Worm (Caenorhabditis elegans) whole organism, late embryonic: ENCODE measurements around the gene galt-1.

Experiments
- F13H6.1 ChIP-seq: sonication (generic microtip); optimal IDR thresholded peaks from 2 replicates; lab custom pipeline; 2016; ENCODE audit warnings: missing genetic modification characterization, missing compliant biosample characterization
- K09A11.1 ChIP-seq: sonication (generic microtip); optimal IDR thresholded peaks from 2 replicates; lab custom pipeline; 2017; ENCODE audit warnings: antibody characterized with exemption, mild to moderate bottlenecking, missing genetic modification characterization, missing compliant biosample characterization; ENCODE audit not compliant: insufficient read depth
- ceh-14 ChIP-seq: sonication (generic microtip); optimal IDR thresholded peaks from 2 replicates; lab custom pipeline; 2016; ENCODE audit warnings: missing genotype, missing genetic modification characterization, missing compliant biosample characterization
- ceh-19 ChIP-seq: fragments of 200-800 bp; sonication (Bioruptor generic); optimal IDR thresholded peaks from 2 replicates; lab custom pipeline; 2018; ENCODE audit warnings: mild to moderate bottlenecking, missing genetic modification characterization, missing compliant biosample characterization
- ceh-2 ChIP-seq: sonication (generic microtip); optimal IDR thresholded peaks from 2 replicates; lab custom pipeline; 2016; ENCODE audit warnings: missing genotype, missing genetic modification characterization, missing compliant biosample characterization
- ceh-22 ChIP-seq: sonication (generic microtip); optimal IDR thresholded peaks from 2 replicates; lab custom pipeline; 2017; ENCODE audit warnings: missing biosample characterization, missing genetic modification characterization
- ceh-34 ChIP-seq: sonication (generic microtip); optimal IDR thresholded peaks from 2 replicates; lab custom pipeline; 2016; ENCODE audit warnings: mild to moderate bottlenecking, missing genetic modification characterization, missing compliant biosample characterization
- ceh-45 ChIP-seq: fragments of 200-800 bp; sonication (Bioruptor generic); IDR thresholded peaks from 2 replicates; pipeline ENCODE4 v1.3.6; 2022; ENCODE audit warnings: missing genetic modification reagents, missing genetic modification characterization, missing compliant biosample characterization
- ceh-48 ChIP-seq: sonication (generic microtip); optimal IDR thresholded peaks from 2 replicates; lab custom pipeline; 2016; ENCODE audit warnings: missing genetic modification characterization, inconsistent platforms, missing compliant biosample characterization
- che-1 ChIP-seq: sonication (generic microtip); optimal IDR thresholded peaks from 2 replicates; lab custom pipeline; 2016; ENCODE audit warnings: mild to moderate bottlenecking, missing genetic modification characterization, missing compliant biosample characterization
- dve-1 ChIP-seq: sonication (generic microtip); optimal IDR thresholded peaks from 2 replicates; lab custom pipeline; 2017; ENCODE audit warnings: antibody characterized with exemption, mild to moderate bottlenecking, missing genetic modification characterization, missing compliant biosample characterization
- elt-2 ChIP-seq: sonication (generic microtip); optimal IDR thresholded peaks from 2 replicates; lab custom pipeline; 2016; ENCODE audit warnings: missing genetic modification reagents, missing genetic modification characterization, missing compliant biosample characterization
- elt-4 ChIP-seq: sonication (generic microtip); optimal IDR thresholded peaks from 2 replicates; lab custom pipeline; 2016; ENCODE audit warnings: missing genetic modification characterization, missing compliant biosample characterization
- ets-4 ChIP-seq: sonication (generic microtip); optimal IDR thresholded peaks from 2 replicates; lab custom pipeline; 2016; ENCODE audit warnings: missing genetic modification characterization, missing compliant biosample characterization
- fax-1 ChIP-seq: sonication (generic microtip); optimal IDR thresholded peaks from 2 replicates; lab custom pipeline; 2016; ENCODE audit warnings: missing genotype, missing genetic modification characterization, missing compliant biosample characterization
- fkh-10 ChIP-seq: fragments of 150-350 bp; optimal IDR thresholded peaks from 2 replicates; lab custom pipeline; 2014; ENCODE audit warnings: missing biosample characterization, missing genetic modification reagents, missing genetic modification characterization
- fkh-6 ChIP-seq: sonication (generic microtip); optimal IDR thresholded peaks from 2 replicates; lab custom pipeline; 2016; ENCODE audit warnings: missing genetic modification characterization, missing compliant biosample characterization
- gmeb-2 ChIP-seq: sonication (generic microtip); optimal IDR thresholded peaks from 2 replicates; lab custom pipeline; 2016; ENCODE audit warnings: missing genetic modification characterization, inconsistent platforms, missing compliant biosample characterization
- hlh-15 ChIP-seq: sonication (generic microtip); optimal IDR thresholded peaks from 2 replicates; lab custom pipeline; 2016; ENCODE audit warnings: missing genetic modification characterization, missing compliant biosample characterization
- hlh-30 ChIP-seq: sonication (generic microtip); optimal IDR thresholded peaks from 2 replicates; lab custom pipeline; 2017; ENCODE audit warnings: antibody characterized with exemption, missing genetic modification characterization, missing compliant biosample characterization; ENCODE audit not compliant: insufficient read depth
- hlh-8 ChIP-seq: sonication (generic microtip); optimal IDR thresholded peaks from 2 replicates; lab custom pipeline; 2016; ENCODE audit warnings: missing genotype, missing genetic modification characterization, missing compliant biosample characterization
- lim-6 ChIP-seq: sonication (generic microtip); optimal IDR thresholded peaks from 2 replicates; lab custom pipeline; 2016; ENCODE audit warnings: missing genetic modification characterization, missing compliant biosample characterization
- lin-11 ChIP-seq: fragments of 200-800 bp; sonication (Bioruptor generic); optimal IDR thresholded peaks from 2 replicates; lab custom pipeline; 2018; ENCODE audit warnings: mild to moderate bottlenecking, missing genetic modification characterization, missing compliant biosample characterization
- nhr-11 ChIP-seq: fragments of 150-350 bp; optimal IDR thresholded peaks from 2 replicates; lab custom pipeline; 2014; ENCODE audit warnings: missing biosample characterization, missing genetic modification characterization
- odd-2 ChIP-seq: sonication (generic microtip); optimal IDR thresholded peaks from 2 replicates; lab custom pipeline; 2017; ENCODE audit warnings: antibody characterized with exemption, mild to moderate bottlenecking, missing genetic modification characterization, missing compliant biosample characterization
- pax-1 ChIP-seq: fragments of 150-350 bp; optimal IDR thresholded peaks from 2 replicates; lab custom pipeline; 2014; ENCODE audit warnings: missing biosample characterization, missing genetic modification characterization
- pha-2 ChIP-seq: sonication (generic microtip); optimal IDR thresholded peaks from 2 replicates; lab custom pipeline; 2017; ENCODE audit warnings: mild to moderate bottlenecking, missing genetic modification characterization, missing compliant biosample characterization
- pha-4 ChIP-seq: fragments of 150-350 bp; optimal IDR thresholded peaks from 2 replicates; lab custom pipeline; 2018; ENCODE audit warnings: missing biosample characterization, missing genetic modification reagents, missing genetic modification characterization
- ref-2 ChIP-seq: sonication (generic microtip); optimal IDR thresholded peaks from 2 replicates; lab custom pipeline; 2016; ENCODE audit warnings: missing genetic modification characterization, missing compliant biosample characterization
- sdc-2 ChIP-seq: sonication (generic microtip); optimal IDR thresholded peaks from 2 replicates; lab custom pipeline; 2016; ENCODE audit warnings: missing genotype, missing genetic modification characterization, missing compliant biosample characterization
- sox-4 ChIP-seq: sonication (generic microtip); optimal IDR thresholded peaks from 2 replicates; lab custom pipeline; 2017; ENCODE audit warnings: mild to moderate bottlenecking, missing genetic modification characterization, inconsistent platforms, missing compliant biosample characterization
- syd-9 ChIP-seq: sonication (generic microtip); optimal IDR thresholded peaks from 2 replicates; lab custom pipeline; 2016; ENCODE audit warnings: mild to moderate bottlenecking, missing genetic modification characterization, moderate library complexity, missing compliant biosample characterization
- tbx-7 ChIP-seq: sonication (generic microtip); optimal IDR thresholded peaks from 2 replicates; lab custom pipeline; 2016; ENCODE audit warnings: missing genotype, missing genetic modification characterization, missing compliant biosample characterization
- ttx-3 ChIP-seq: sonication (generic microtip); optimal IDR thresholded peaks from 2 replicates; lab custom pipeline; 2016; ENCODE audit warnings: missing genetic modification reagents, missing genetic modification characterization, missing compliant biosample characterization
- unc-42 ChIP-seq: sonication (generic microtip); optimal IDR thresholded peaks from 2 replicates; lab custom pipeline; 2016; ENCODE audit warnings: missing genotype, missing genetic modification characterization, missing compliant biosample characterization
- unc-55 ChIP-seq: sonication (generic microtip); optimal IDR thresholded peaks from 2 replicates; lab custom pipeline; 2017; ENCODE audit warnings: missing biosample characterization, missing genetic modification reagents, missing genetic modification characterization
- unc-86 ChIP-seq: sonication (generic microtip); optimal IDR thresholded peaks from 2 replicates; lab custom pipeline; 2016; ENCODE audit warnings: missing genetic modification characterization, missing compliant biosample characterization
- zip-5 ChIP-seq: sonication (generic microtip); optimal IDR thresholded peaks from 2 replicates; lab custom pipeline; 2016; ENCODE audit warnings: missing genetic modification characterization, missing compliant biosample characterization
- ztf-16 ChIP-seq: sonication (generic microtip); optimal IDR thresholded peaks from 2 replicates; lab custom pipeline; 2017; ENCODE audit warnings: missing genetic modification characterization, missing compliant biosample characterization

galt-1 gene

ce11 chrV:5906252-5906651 lies 24.5 kb upstream of the galt-1 start, which contains the start of gene srd-15:
TSS of gene srd-15 (minus strand) at chrV:5906352.
- TF ChIP-seq elt-2 (tag; lab: Kevin White, UChicago), result no peak
- TF ChIP-seq ets-4 (tag; lab: Kevin White, UChicago), result no peak
- TF ChIP-seq K09A11.1 (tag; lab: Kevin White, UChicago), result no peak
- TF ChIP-seq pha-4 (tag; lab: Kevin White, UChicago), result no peak
- TF ChIP-seq sdc-2 (tag; lab: Kevin White, UChicago), result no peak
- no peak for TF ChIP-seq fkh-10 (GFP tag; lab: Kevin White, UChicago)
- TF ChIP-seq ttx-3 (tag; lab: Kevin White, UChicago), result no peak
- TF ChIP-seq syd-9 (tag; lab: Kevin White, UChicago), result no peak
- no peak for TF ChIP-seq lin-11 (tag; lab: Kevin White, UChicago)
- TF ChIP-seq sox-4 (tag; lab: Kevin White, UChicago), result no peak
- TF ChIP-seq pha-2 (tag; lab: Kevin White, UChicago), result no peak
- TF ChIP-seq zip-5, result no peak
- TF ChIP-seq ceh-45 (GFP tag; lab: Robert Waterston, UW), result no peak
- TF ChIP-seq lim-6 (tag; lab: Kevin White, UChicago), result no peak
- no peak for TF ChIP-seq fax-1 (tag; lab: Kevin White, UChicago)
- no peak for TF ChIP-seq tbx-7 (tag; lab: Kevin White, UChicago)
- no peak for TF ChIP-seq ref-2 (tag; lab: Kevin White, UChicago)
- TF ChIP-seq ztf-16 (tag; lab: Kevin White, UChicago), result no peak
- TF ChIP-seq che-1 (tag; lab: Kevin White, UChicago), result no peak
- TF ChIP-seq elt-4 (tag; lab: Kevin White, UChicago), result no peak

DNA sequence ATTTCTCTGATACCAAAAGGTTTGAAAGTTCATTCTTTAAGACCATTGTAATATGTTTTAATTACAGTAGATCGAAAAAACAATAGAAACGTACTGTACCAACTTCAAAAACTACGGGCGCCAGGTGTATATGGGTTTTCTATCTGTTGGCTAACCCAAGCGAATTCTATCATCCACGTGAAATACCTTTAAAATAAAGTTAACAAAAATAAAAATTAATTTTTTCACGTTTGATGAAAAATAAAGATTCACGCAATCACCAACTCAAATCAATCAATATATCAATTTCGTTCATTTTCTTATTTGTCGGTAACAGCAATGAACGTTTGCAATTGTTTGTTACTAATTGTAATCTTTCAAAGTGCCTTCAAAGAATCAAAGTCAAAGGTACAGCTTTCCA lies 23.6 kb upstream of the galt-1 start, which contains the start of gene C04E6.4:
C04E6.4 (plus strand) TSS at position 301 of the 400 bp plus-strand sequence.
- TF ChIP-seq ref-2 (tag; lab: Kevin White, UChicago), result no peak
- no peak for TF ChIP-seq hlh-30 (tag; lab: Kevin White, UChicago)
- no peak for TF ChIP-seq fkh-10 (GFP tag; lab: Kevin White, UChicago)
- no peak for TF ChIP-seq nhr-11 (tag; lab: Kevin White, UChicago)
- no peak for TF ChIP-seq unc-42 (tag; lab: Kevin White, UChicago)
- TF ChIP-seq hlh-15 (tag; lab: Kevin White, UChicago), result no peak
- TF ChIP-seq pha-4 (tag; lab: Kevin White, UChicago), result no peak
- TF ChIP-seq elt-4 (tag; lab: Kevin White, UChicago), result no peak
- TF ChIP-seq unc-55 (GFP tag; lab: Kevin White, UChicago), result no peak
- no peak for TF ChIP-seq ttx-3 (tag; lab: Kevin White, UChicago)
- TF ChIP-seq lin-11 (tag; lab: Kevin White, UChicago), result no peak
- no peak for TF ChIP-seq ztf-16 (tag; lab: Kevin White, UChicago)
- TF ChIP-seq ceh-19, result no peak
- no peak for TF ChIP-seq ceh-2
- no peak for TF ChIP-seq ceh-14 (tag; lab: Kevin White, UChicago)
- TF ChIP-seq pha-2 (tag; lab: Kevin White, UChicago), result no peak
- TF ChIP-seq sox-4 (tag; lab: Kevin White, UChicago), result no peak
- TF ChIP-seq ceh-22 (tag; lab: Kevin White, UChicago), result no peak
- TF ChIP-seq odd-2 (tag; lab: Kevin White, UChicago), result no peak
- TF ChIP-seq ceh-34 (tag; lab: Kevin White, UChicago), result no peak

DNA sequence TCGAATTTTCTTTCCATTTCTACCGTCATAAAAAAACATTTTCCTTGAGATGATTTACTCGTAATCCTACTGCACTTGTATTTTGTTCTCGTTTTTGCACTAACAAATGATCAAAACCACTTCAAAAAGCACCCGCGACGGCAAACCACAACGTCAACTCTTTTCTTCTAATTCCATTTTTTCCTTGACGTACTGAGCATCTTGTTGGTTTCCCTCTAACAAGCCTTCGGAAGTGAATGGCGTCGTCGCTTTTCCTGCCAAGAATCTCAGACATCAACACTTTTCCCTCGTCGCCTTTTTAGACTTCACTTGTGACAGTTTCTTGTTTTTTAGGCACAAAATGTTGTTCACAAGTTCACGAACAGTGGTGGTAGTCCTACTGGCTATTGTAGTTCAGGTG lies 18.3 kb upstream of the galt-1 start, which contains the start of gene C04E6.13:
C04E6.13 (plus strand) TSS at position 301 of the 400 bp plus-strand sequence.
- TF ChIP-seq ets-4 (tag; lab: Kevin White, UChicago), result no peak
- no peak for TF ChIP-seq ceh-48 (tag; lab: Kevin White, UChicago)
- no peak for TF ChIP-seq hlh-8 (tag; lab: Kevin White, UChicago)
- no peak for TF ChIP-seq ceh-22 (tag; lab: Kevin White, UChicago)
- no peak for TF ChIP-seq unc-86 (tag; lab: Kevin White, UChicago)
- no peak for TF ChIP-seq K09A11.1 (tag; lab: Kevin White, UChicago)
- no peak for TF ChIP-seq dve-1 (tag; lab: Kevin White, UChicago)
- TF ChIP-seq gmeb-2 (tag; lab: Kevin White, UChicago), result no peak
- no peak for TF ChIP-seq pax-1 (tag; lab: Kevin White, UChicago)
- no peak for TF ChIP-seq fkh-6
- no peak for TF ChIP-seq ceh-2
- no peak for TF ChIP-seq F13H6.1 (tag; lab: Kevin White, UChicago)
- TF ChIP-seq, all 69 proteins: peak for 0
